Fruit fly (Drosophila melanogaster) whole organism, adult: Measurements from ENCODE around the gene Mst89B.

Source experiments
- CG11617 ChIP-seq: fragments of 200-800 bp; sonication (Bioruptor generic); optimal IDR thresholded peaks from 2 replicates; lab custom pipeline; 2017; ENCODE audit warnings: mild to moderate bottlenecking, missing biosample characterization, missing genetic modification reagents, missing genetic modification characterization
- CG12768 ChIP-seq: fragments of 200-800 bp; sonication (Bioruptor generic); optimal IDR thresholded peaks from 2 replicates; lab custom pipeline; 2017; ENCODE audit warnings: missing biosample characterization, missing genetic modification characterization, mild to moderate bottlenecking, moderate library complexity, missing genetic modification reagents
- CG14711 ChIP-seq: fragments of 200-800 bp; sonication (Bioruptor generic); optimal IDR thresholded peaks from 2 replicates; lab custom pipeline; 2018; ENCODE audit warnings: missing biosample characterization, mild to moderate bottlenecking, missing genetic modification characterization, moderate library complexity
- CG5204 ChIP-seq: fragments of 200-800 bp; sonication (Bioruptor generic); optimal IDR thresholded peaks from 2 replicates; lab custom pipeline; 2016; ENCODE audit warnings: missing biosample characterization, missing genetic modification characterization
- Hr96 ChIP-seq: fragments of 200-800 bp; sonication (Bioruptor generic); optimal IDR thresholded peaks from 2 replicates; lab custom pipeline; 2016; ENCODE audit warnings: missing biosample characterization, missing genetic modification characterization
- cnc ChIP-seq, 2 experiments: fragments of >200 bp; optimal IDR thresholded peaks; 2 replicates each; lab custom pipeline; 2017

DNA sequence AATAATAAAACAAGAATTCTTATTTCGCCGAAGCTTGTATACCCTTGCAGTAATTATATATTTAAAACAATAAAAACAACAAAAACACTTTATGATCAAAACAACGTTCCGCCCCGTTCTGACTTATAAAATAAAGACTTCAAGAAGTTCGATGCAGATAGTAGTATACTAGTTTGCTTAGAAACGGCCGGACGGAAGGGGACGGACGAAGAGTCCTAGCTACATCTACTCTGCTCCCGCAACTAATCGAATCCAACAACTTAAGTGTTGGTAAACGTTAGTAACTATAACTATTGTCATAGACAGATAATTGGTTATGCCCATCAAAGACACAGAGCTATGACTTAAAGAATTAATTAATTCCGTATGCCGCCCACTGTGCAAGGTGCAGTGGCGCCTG lies 17.7 kb downstream of the Mst89B start:
- no peak for TF ChIP-seq Hr96 (GFP tag; lab: Kevin White, UChicago)
- TF ChIP-seq CG14711 (tag; lab: Kevin White, UChicago), result no peak
- no peak for TF ChIP-seq CG12768 (GFP tag; lab: Kevin White, UChicago)
- TF ChIP-seq CG5204 (GFP tag; lab: Kevin White, UChicago), result no peak
- no peak for TF ChIP-seq CG11617 (GFP tag; lab: Kevin White, UChicago)
- TF ChIP-seq cnc (optimal IDR thresholded peaks at IDR 0.05; lab: Kevin White, UChicago), result no peak
